Worm (Caenorhabditis elegans) whole organism, L3 larva: ENCODE results near the gene nhr-28.

Experiments used
- R02D3.7 ChIP-seq: fragments of 150-350 bp; optimal IDR thresholded peaks from 2 replicates; lab custom pipeline; 2014; ENCODE audit warnings: missing biosample characterization, missing genetic modification characterization
- ZK546.5 ChIP-seq: sonication (generic microtip); optimal IDR thresholded peaks from 2 replicates; lab custom pipeline; 2017; ENCODE audit warnings: missing biosample characterization, missing genetic modification characterization
- aly-2 ChIP-seq: fragments of 150-350 bp; optimal IDR thresholded peaks from 2 replicates; lab custom pipeline; 2014; ENCODE audit warnings: missing biosample characterization, missing genetic modification characterization
- ama-1 ChIP-seq: fragments of 150-350 bp; optimal IDR thresholded peaks from 2 replicates; lab custom pipeline; 2018
- ceh-16 ChIP-seq: sonication (generic microtip); optimal IDR thresholded peaks from 2 replicates; lab custom pipeline; 2017; ENCODE audit warnings: missing biosample characterization, missing genetic modification characterization
- ceh-28 ChIP-seq: fragments of 150-350 bp; optimal IDR thresholded peaks from 2 replicates; lab custom pipeline; 2014; ENCODE audit warnings: missing biosample characterization, missing genetic modification reagents, missing genetic modification characterization
- ceh-82 ChIP-seq: fragments of 150-350 bp; optimal IDR thresholded peaks from 2 replicates; lab custom pipeline; 2014; ENCODE audit warnings: missing biosample characterization, missing genetic modification characterization
- ceh-9 ChIP-seq: sonication (generic microtip); optimal IDR thresholded peaks from 2 replicates; lab custom pipeline; 2018; ENCODE audit warnings: missing biosample characterization, missing genetic modification characterization
- daf-12 ChIP-seq: fragments of 150-350 bp; optimal IDR thresholded peaks from 2 replicates; lab custom pipeline; 2014; ENCODE audit warnings: missing biosample characterization, missing genetic modification reagents, missing genetic modification characterization
- egl-27 ChIP-seq: sonication (generic microtip); optimal IDR thresholded peaks from 4 replicates; lab custom pipeline; 2017; ENCODE audit warnings: missing biosample characterization, missing genetic modification reagents, missing genetic modification characterization
- egl-5 ChIP-seq: fragments of 150-350 bp; optimal IDR thresholded peaks from 2 replicates; lab custom pipeline; 2017; ENCODE audit warnings: missing biosample characterization, missing genetic modification reagents, missing genetic modification characterization, inconsistent platforms
- elt-1 ChIP-seq: fragments of 150-350 bp; optimal IDR thresholded peaks from 2 replicates; lab custom pipeline; 2014; ENCODE audit warnings: missing biosample characterization, missing genetic modification characterization
- elt-2 ChIP-seq: sonication (generic microtip); optimal IDR thresholded peaks from 2 replicates; lab custom pipeline; 2016; ENCODE audit warnings: missing genetic modification reagents, mild to moderate bottlenecking, missing genetic modification characterization, missing compliant biosample characterization
- elt-3 ChIP-seq, 3 experiments: fragments of 150-350 bp in 1 of 3; sonication (generic microtip) in 2 of 3; optimal IDR thresholded peaks; 2 replicates in 2 of 3; 4 replicates in 1 of 3; lab custom pipeline; 2014 to 2017; ENCODE audit warnings: missing biosample characterization in 3 of 3, missing genetic modification characterization in 3 of 3
- eor-1 ChIP-seq, 2 experiments: fragments of 150-350 bp; optimal IDR thresholded peaks; 2 replicates each; lab custom pipeline; 2014 to 2018; ENCODE audit warnings: missing biosample characterization in 2 of 2, missing genetic modification characterization in 2 of 2
- fkh-10 ChIP-seq: sonication (generic microtip); optimal IDR thresholded peaks from 2 replicates; lab custom pipeline; 2017; ENCODE audit warnings: missing biosample characterization, missing genetic modification reagents, missing genetic modification characterization
- fkh-2 ChIP-seq: fragments of 150-350 bp; optimal IDR thresholded peaks from 2 replicates; lab custom pipeline; 2014; ENCODE audit warnings: missing biosample characterization, missing genetic modification reagents, missing genetic modification characterization
- fos-1 ChIP-seq: fragments of 150-350 bp; optimal IDR thresholded peaks from 2 replicates; lab custom pipeline; 2014; ENCODE audit warnings: missing biosample characterization, missing genetic modification characterization
- hmg-11 ChIP-seq: sonication (generic microtip); optimal IDR thresholded peaks from 2 replicates; lab custom pipeline; 2016; ENCODE audit warnings: missing genetic modification characterization, missing compliant biosample characterization
- jun-1 ChIP-seq: fragments of 150-350 bp; optimal IDR thresholded peaks from 2 replicates; lab custom pipeline; 2014; ENCODE audit warnings: missing biosample characterization, missing genetic modification reagents, missing genetic modification characterization
- lin-15B ChIP-seq: fragments of 150-350 bp; optimal IDR thresholded peaks from 2 replicates; lab custom pipeline; 2014; ENCODE audit warnings: missing biosample characterization, missing genetic modification characterization
- lin-39 ChIP-seq: fragments of 150-350 bp; optimal IDR thresholded peaks from 2 replicates; lab custom pipeline; 2018; ENCODE audit warnings: missing biosample characterization, missing genetic modification reagents, missing genetic modification characterization
- lsy-12 ChIP-seq: sonication (generic microtip); optimal IDR thresholded peaks from 2 replicates; lab custom pipeline; 2016; ENCODE audit warnings: mild to moderate bottlenecking, missing genetic modification characterization, missing compliant biosample characterization
- mdl-1 ChIP-seq: fragments of 150-350 bp; optimal IDR thresholded peaks from 2 replicates; lab custom pipeline; 2014; ENCODE audit warnings: missing biosample characterization, missing genetic modification characterization
- mml-1 ChIP-seq: fragments of 150-350 bp; sonication (generic microtip); optimal IDR thresholded peaks from 3 replicates; lab custom pipeline; 2014; ENCODE audit warnings: missing biosample characterization, missing genetic modification characterization
- nfya-1 ChIP-seq: sonication (generic microtip); optimal IDR thresholded peaks from 2 replicates; lab custom pipeline; 2017; ENCODE audit warnings: missing genetic modification characterization, mild to moderate bottlenecking, missing compliant biosample characterization, antibody characterized with exemption, moderate library complexity; ENCODE audit not compliant: insufficient read depth
- nhr-11 ChIP-seq: fragments of 150-350 bp; optimal IDR thresholded peaks from 2 replicates; lab custom pipeline; 2014; ENCODE audit warnings: missing biosample characterization, missing genetic modification characterization
- nhr-12 ChIP-seq: fragments of 150-350 bp; optimal IDR thresholded peaks from 2 replicates; lab custom pipeline; 2014; ENCODE audit warnings: missing biosample characterization, missing genetic modification characterization
- nhr-23 ChIP-seq: fragments of 150-350 bp; optimal IDR thresholded peaks from 2 replicates; lab custom pipeline; 2014; ENCODE audit warnings: missing biosample characterization, missing genetic modification reagents, missing genetic modification characterization
- nhr-237 ChIP-seq: fragments of 150-350 bp; optimal IDR thresholded peaks from 2 replicates; lab custom pipeline; 2014; ENCODE audit warnings: missing biosample characterization, missing genetic modification characterization
- nhr-25 ChIP-seq: sonication (generic microtip); optimal IDR thresholded peaks from 2 replicates; lab custom pipeline; 2017; ENCODE audit warnings: missing biosample characterization, missing genetic modification characterization
- nhr-28 ChIP-seq: fragments of 150-350 bp; optimal IDR thresholded peaks from 2 replicates; lab custom pipeline; 2014; ENCODE audit warnings: missing biosample characterization, missing genetic modification characterization
- nhr-43 ChIP-seq: sonication (generic microtip); optimal IDR thresholded peaks from 2 replicates; lab custom pipeline; 2016; ENCODE audit warnings: mild to moderate bottlenecking, missing genetic modification characterization, missing compliant biosample characterization; ENCODE audit not compliant: poor library complexity, severe bottlenecking
- nhr-67 ChIP-seq: fragments of 150-350 bp; optimal IDR thresholded peaks from 2 replicates; lab custom pipeline; 2014; ENCODE audit warnings: missing biosample characterization, missing genetic modification characterization
- nhr-76 ChIP-seq: fragments of 150-350 bp; sonication (generic microtip); optimal IDR thresholded peaks from 5 replicates; lab custom pipeline; 2014; ENCODE audit warnings: missing biosample characterization, missing genetic modification characterization
- nhr-77 ChIP-seq: fragments of 150-350 bp; optimal IDR thresholded peaks from 2 replicates; lab custom pipeline; 2014; ENCODE audit warnings: missing biosample characterization, missing genetic modification characterization
- pha-4 ChIP-seq: fragments of 150-350 bp; optimal IDR thresholded peaks from 2 replicates; lab custom pipeline; 2014; ENCODE audit warnings: missing biosample characterization, missing genetic modification reagents, missing genetic modification characterization
- pqm-1 ChIP-seq: fragments of 150-350 bp; optimal IDR thresholded peaks from 2 replicates; lab custom pipeline; 2017; ENCODE audit warnings: missing biosample characterization, missing genetic modification characterization, inconsistent platforms
- sea-2 ChIP-seq: fragments of 150-350 bp; sonication (generic microtip); optimal IDR thresholded peaks from 4 replicates; lab custom pipeline; 2014; ENCODE audit warnings: missing biosample characterization, missing genetic modification reagents, missing genetic modification characterization
- skn-1 ChIP-seq: fragments of 150-350 bp; optimal IDR thresholded peaks from 2 replicates; lab custom pipeline; 2014; ENCODE audit warnings: missing biosample characterization, missing genetic modification characterization
- snpc-4 ChIP-seq: fragments of 150-350 bp; optimal IDR thresholded peaks from 2 replicates; lab custom pipeline; 2014; ENCODE audit warnings: missing biosample characterization, missing genetic modification characterization
- tbx-2 ChIP-seq: sonication (generic microtip); optimal IDR thresholded peaks from 2 replicates; lab custom pipeline; 2016; ENCODE audit warnings: mild to moderate bottlenecking, missing genetic modification characterization, missing compliant biosample characterization
- unc-39 ChIP-seq: sonication (generic microtip); optimal IDR thresholded peaks from 4 replicates; lab custom pipeline; 2017; ENCODE audit warnings: missing biosample characterization, missing genetic modification characterization
- unc-62 ChIP-seq: fragments of 150-350 bp; sonication (generic microtip); optimal IDR thresholded peaks from 4 replicates; lab custom pipeline; 2014; ENCODE audit warnings: missing biosample characterization, missing genetic modification reagents, missing genetic modification characterization
- zag-1 ChIP-seq: fragments of 150-350 bp; optimal IDR thresholded peaks from 2 replicates; lab custom pipeline; 2014; ENCODE audit warnings: missing biosample characterization, missing genetic modification characterization
- ztf-11 ChIP-seq: fragments of 150-350 bp; optimal IDR thresholded peaks from 2 replicates; lab custom pipeline; 2014; ENCODE audit warnings: missing biosample characterization, missing genetic modification characterization
- ztf-4 ChIP-seq: fragments of 150-350 bp; optimal IDR thresholded peaks from 2 replicates; lab custom pipeline; 2014; ENCODE audit warnings: missing biosample characterization, missing genetic modification characterization

The nhr-28 gene

DNA sequence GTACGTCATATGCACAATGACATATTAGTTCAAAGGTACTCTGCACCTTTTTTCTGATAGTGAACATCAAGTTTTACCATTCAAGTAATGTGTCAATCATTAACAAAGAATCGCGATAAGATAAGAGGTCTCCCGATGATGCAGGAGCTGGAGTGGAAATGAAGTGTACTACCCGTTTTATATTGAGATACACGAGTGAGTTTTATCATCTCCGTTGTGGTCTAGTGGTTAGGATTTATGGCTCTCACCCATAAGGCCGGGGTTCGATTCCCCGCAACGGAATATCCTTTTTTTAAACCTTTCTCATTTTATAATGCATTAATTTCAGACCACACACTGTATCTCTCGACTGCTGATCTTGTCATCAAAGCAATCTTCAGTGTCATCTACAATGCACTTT, 23.1 kb downstream of the nhr-28 start:
- TF ChIP-seq nhr-25 (tag; lab: Kevin White, UChicago) (no peak), ceh-82 (tag; lab: Kevin White, UChicago) (no peak), ztf-11 (tag; lab: Kevin White, UChicago) (no peak), elt-2 (tag; lab: Kevin White, UChicago) (peak; percentile 96), mdl-1 (tag; lab: Kevin White, UChicago) (no peak), snpc-4 (no peak), unc-39 (tag; lab: Kevin White, UChicago) (no peak), nhr-11 (no peak), R02D3.7 (tag; lab: Kevin White, UChicago) (no peak), elt-3 (tag; optimal IDR thresholded peaks at IDR 0.05; lab: Kevin White, UChicago) (peak in 2 of 3 experiments; percentile 65 to 79), nhr-23 (tag; lab: Kevin White, UChicago) (peak; percentile 3), nhr-237 (tag; lab: Kevin White, UChicago) (no peak), nhr-76 (no peak), elt-1 (tag; lab: Kevin White, UChicago) (no peak), sea-2 (GFP tag; lab: Kevin White, UChicago) (no peak), egl-5 (tag; lab: Kevin White, UChicago) (peak; percentile 37), nhr-67 (tag; lab: Kevin White, UChicago) (no peak), nfya-1 (peak; percentile 27), aly-2 (tag; lab: Kevin White, UChicago) (no peak), daf-12 (no peak), nhr-43 (tag; lab: Kevin White, UChicago) (peak; percentile 87), unc-62 (GFP tag; lab: Kevin White, UChicago) (no peak), jun-1 (tag; lab: Kevin White, UChicago) (no peak), zag-1 (tag; lab: Kevin White, UChicago) (no peak), fkh-10 (GFP tag; lab: Kevin White, UChicago) (peak; percentile 5), skn-1 (tag; lab: Kevin White, UChicago) (no peak), lsy-12 (tag; lab: Kevin White, UChicago) (peak; percentile 14), egl-27 (no peak), eor-1 (tag; optimal IDR thresholded peaks at IDR 0.05; lab: Kevin White, UChicago) (no peak), nhr-28 (tag; lab: Kevin White, UChicago) (no peak), nhr-77 (tag; lab: Kevin White, UChicago) (no peak), lin-15B (tag; lab: Kevin White, UChicago) (no peak), pqm-1 (tag; lab: Kevin White, UChicago) (peak; percentile 74), fkh-2 (tag; lab: Kevin White, UChicago) (no peak), mml-1 (tag; lab: Kevin White, UChicago) (no peak), lin-39 (no peak), nhr-12 (tag; lab: Kevin White, UChicago) (no peak), hmg-11 (tag; lab: Kevin White, UChicago) (no peak), ceh-9 (tag; lab: Kevin White, UChicago) (no peak), pha-4 (tag; lab: Kevin White, UChicago) (no peak), ama-1 (lab: Kevin White, UChicago) (no peak), tbx-2 (tag; lab: Kevin White, UChicago) (peak; percentile 42), ceh-28 (tag; lab: Kevin White, UChicago) (peak; percentile 33), fos-1 (no peak), ZK546.5 (tag; lab: Kevin White, UChicago) (no peak), ztf-4 (no peak), ceh-16 (no peak)
- TF ChIP-seq, all 47 proteins: peak for 11
